Fruit fly (Drosophila melanogaster) whole organism, pupa: ENCODE measurements around the gene CG43680.

ENCODE experiments used
- CG10348 ChIP-seq: fragments of 200-800 bp; sonication (Bioruptor generic); IDR thresholded peaks from 2 replicates; pipeline ENCODE4 v1.3.6; 2022; ENCODE audit warnings: missing biosample characterization, missing genetic modification characterization
- CG15710 ChIP-seq: fragments of 200-800 bp; sonication (Bioruptor generic); optimal IDR thresholded peaks from 2 replicates; lab custom pipeline; 2018; ENCODE audit warnings: missing biosample characterization, mild to moderate bottlenecking, missing genetic modification characterization, moderate library complexity
- CG32121 ChIP-seq: fragments of 200-800 bp; sonication (Bioruptor generic); IDR thresholded peaks from 2 replicates; pipeline ENCODE4 v1.3.6; 2022; ENCODE audit warnings: missing biosample characterization, missing genetic modification characterization
- CG4496 ChIP-seq: fragments of 200-800 bp; sonication (Bioruptor generic); IDR thresholded peaks from 3 replicates; pipeline ENCODE4 v1.3.6; 2022; ENCODE audit warnings: missing biosample characterization, missing genetic modification characterization
- CG8159 ChIP-seq: fragments of 200-800 bp; sonication (Bioruptor generic); optimal IDR thresholded peaks from 3 replicates; lab custom pipeline; 2018; ENCODE audit warnings: missing biosample characterization, mild to moderate bottlenecking, missing genetic modification characterization, moderate library complexity
- CG8301 ChIP-seq: fragments of 200-800 bp; sonication (Bioruptor generic); optimal IDR thresholded peaks from 2 replicates; lab custom pipeline; 2018; ENCODE audit warnings: missing biosample characterization, mild to moderate bottlenecking, missing genetic modification characterization
- EcR ChIP-seq: fragments of 200-800 bp; sonication (Bioruptor generic); optimal IDR thresholded peaks from 3 replicates; lab custom pipeline; 2019; ENCODE audit warnings: missing biosample characterization, missing genetic modification characterization, mild to moderate bottlenecking, moderate library complexity, missing genetic modification reagents
- Pif1A ChIP-seq: fragments of 200-800 bp; sonication (Bioruptor generic); optimal IDR thresholded peaks from 3 replicates; lab custom pipeline; 2016; ENCODE audit warnings: missing biosample characterization, missing genetic modification characterization
- Pif1B ChIP-seq: fragments of 200-800 bp; sonication (Bioruptor generic); optimal IDR thresholded peaks from 3 replicates; lab custom pipeline; 2016; ENCODE audit warnings: missing biosample characterization, missing genetic modification characterization
- Snoo ChIP-seq: fragments of 200-800 bp; sonication (Bioruptor generic); optimal IDR thresholded peaks from 3 replicates; lab custom pipeline; 2017; ENCODE audit warnings: missing biosample characterization, mild to moderate bottlenecking, missing genetic modification characterization, inconsistent platforms
- fd96Ca ChIP-seq: fragments of 200-800 bp; sonication (Bioruptor generic); IDR thresholded peaks from 3 replicates; pipeline ENCODE4 v1.3.6; 2022; ENCODE audit warnings: missing biosample characterization, missing genetic modification characterization
- rn ChIP-seq: fragments of 200-800 bp; sonication (Bioruptor generic); IDR thresholded peaks from 2 replicates; pipeline ENCODE4 v1.3.6; 2022; ENCODE audit warnings: missing biosample characterization, missing genetic modification characterization

dm6 chr3L:15088285-15088684 is 35.1 kb upstream of the CG43680 start:
- TF ChIP-seq CG32121 (no peak), Snoo (tag; lab: Kevin White, UChicago) (no peak), EcR (GFP tag; lab: Kevin White, UChicago) (no peak), Pif1B (GFP tag; lab: Kevin White, UChicago) (no peak), Pif1A (no peak), CG8301 (tag; lab: Kevin White, UChicago) (no peak), CG4496 (GFP tag; lab: Robert Waterston, UW) (no peak), fd96Ca (GFP tag; lab: Robert Waterston, UW) (no peak), CG8159 (no peak), CG10348 (no peak), CG15710 (tag; lab: Kevin White, UChicago) (no peak), rn (no peak)
